Worm (Caenorhabditis elegans) whole organism, L4 larva: Measurements from ENCODE around the gene C10A4.6.

Experiments used
- T20F7.1 ChIP-seq: fragments of 200-800 bp; sonication (Bioruptor generic); optimal IDR thresholded peaks from 2 replicates; lab custom pipeline; 2018; ENCODE audit warnings: mild to moderate bottlenecking, missing genetic modification characterization, missing compliant biosample characterization
- aly-2 ChIP-seq: sonication (generic microtip); optimal IDR thresholded peaks from 2 replicates; lab custom pipeline; 2018; ENCODE audit warnings: missing biosample characterization, missing genetic modification characterization
- ama-1 ChIP-seq: fragments of 150-350 bp; optimal IDR thresholded peaks from 2 replicates; lab custom pipeline; 2014; ENCODE audit warnings: inconsistent platforms, mixed read lengths
- daf-8 ChIP-seq: fragments of 200-800 bp; sonication (Bioruptor generic); IDR thresholded peaks from 2 replicates; pipeline ENCODE4 v1.3.6; 2022; ENCODE audit warnings: missing genetic modification characterization, missing compliant biosample characterization
- dmd-6 ChIP-seq: fragments of 200-800 bp; sonication (Bioruptor generic); IDR thresholded peaks from 2 replicates; pipeline ENCODE4 v1.3.6; 2022; ENCODE audit warnings: missing genetic modification reagents, missing genetic modification characterization, missing compliant biosample characterization
- nhr-11 ChIP-seq: fragments of 150-350 bp; optimal IDR thresholded peaks from 2 replicates; lab custom pipeline; 2014; ENCODE audit warnings: missing biosample characterization, missing genetic modification characterization
- nhr-237 ChIP-seq: sonication (generic microtip); optimal IDR thresholded peaks from 2 replicates; lab custom pipeline; 2017; ENCODE audit warnings: missing biosample characterization, missing genetic modification characterization
- nhr-28 ChIP-seq: fragments of 150-350 bp; optimal IDR thresholded peaks from 2 replicates; lab custom pipeline; 2014; ENCODE audit warnings: missing biosample characterization, missing genetic modification characterization
- php-3 ChIP-seq: fragments of 200-800 bp; sonication (Bioruptor generic); IDR thresholded peaks from 2 replicates; pipeline ENCODE4 v1.3.6; 2022; ENCODE audit warnings: missing genetic modification reagents, missing genetic modification characterization, missing compliant biosample characterization
- unc-130 ChIP-seq: sonication (generic microtip); optimal IDR thresholded peaks from 2 replicates; lab custom pipeline; 2016; ENCODE audit warnings: missing genetic modification reagents, missing genetic modification characterization, missing compliant biosample characterization
- unc-62 ChIP-seq, 3 experiments: fragments of 150-350 bp in 1 of 3; sonication (generic microtip); optimal IDR thresholded peaks in 2 of 3; peaks in 1 of 3; 1 replicate in 1 of 3; 2 replicates in 2 of 3; lab custom pipeline; 2014 to 2017; ENCODE audit warnings: missing biosample characterization in 3 of 3, missing genetic modification characterization in 3 of 3, missing genetic modification reagents in 3 of 3, missing genotype in 1 of 3

ce11 chrX:7440102-7440501, 49.7 kb downstream of the C10A4.6 start:
- TF ChIP-seq aly-2 (tag; lab: Kevin White, UChicago): no peak
- TF ChIP-seq nhr-11 (tag; lab: Kevin White, UChicago): no peak
- no peak for TF ChIP-seq nhr-237 (tag; lab: Kevin White, UChicago)
- no peak for TF ChIP-seq T20F7.1 (GFP tag; lab: Kevin White, UChicago)
- peak; percentile 32 for TF ChIP-seq dmd-6
- TF ChIP-seq unc-62 (GFP tag; optimal IDR thresholded peaks at IDR 0.05 in 1 of 2; lab: Kevin White, UChicago): no peak
- no peak for TF ChIP-seq unc-62 (tag; optimal IDR thresholded peaks at IDR 0.05; lab: Kevin White, UChicago)
- peak; percentile 66 for TF ChIP-seq nhr-28 (tag; lab: Kevin White, UChicago)
- TF ChIP-seq ama-1 (lab: Kevin White, UChicago): no peak
- TF ChIP-seq php-3 (GFP tag; lab: Robert Waterston, UW): no peak
- TF ChIP-seq daf-8 (GFP tag; lab: Robert Waterston, UW): no peak
- TF ChIP-seq unc-130 (GFP tag; lab: Kevin White, UChicago): no peak
